Fruit fly (Drosophila melanogaster) whole organism, embryonic: ENCODE data around the gene Fas1.

Experiments
- B-H2 ChIP-seq: fragments of 200-800 bp; sonication (Bioruptor generic); optimal IDR thresholded peaks from 2 replicates; lab custom pipeline; 2018; ENCODE audit warnings: missing biosample characterization, mild to moderate bottlenecking, missing genetic modification characterization
- CG10267 ChIP-seq: fragments of 200-800 bp; sonication (Bioruptor generic); optimal IDR thresholded peaks from 2 replicates; lab custom pipeline; 2018; ENCODE audit warnings: missing biosample characterization, mild to moderate bottlenecking, missing genetic modification characterization, moderate library complexity
- CG1233 ChIP-seq: fragments of 200-800 bp; sonication (Bioruptor generic); optimal IDR thresholded peaks from 4 replicates; lab custom pipeline; 2018; ENCODE audit warnings: missing biosample characterization, mild to moderate bottlenecking, missing genetic modification characterization
- CG14710 ChIP-seq: fragments of 200-800 bp; sonication (Bioruptor generic); optimal IDR thresholded peaks from 3 replicates; lab custom pipeline; 2019; ENCODE audit warnings: missing biosample characterization, mild to moderate bottlenecking, missing genetic modification characterization, moderate library complexity
- CG1792 ChIP-seq: fragments of 200-800 bp; sonication (Bioruptor generic); optimal IDR thresholded peaks from 2 replicates; lab custom pipeline; 2016; ENCODE audit warnings: missing biosample characterization, missing genetic modification characterization
- CG18011 ChIP-seq: fragments of 200-800 bp; sonication (Bioruptor generic); optimal IDR thresholded peaks from 2 replicates; lab custom pipeline; 2017; ENCODE audit warnings: missing biosample characterization, missing genetic modification characterization, mild to moderate bottlenecking, moderate library complexity, missing genotype
- CG31224 ChIP-seq: fragments of 200-800 bp; sonication (Bioruptor generic); IDR thresholded peaks from 2 replicates; pipeline ENCODE4 v1.3.6; 2022; ENCODE audit warnings: missing biosample characterization, missing genetic modification characterization
- CG34224 ChIP-seq: fragments of 200-800 bp; sonication (Bioruptor generic); IDR thresholded peaks from 3 replicates; pipeline ENCODE4 v1.3.6; 2022; ENCODE audit warnings: missing biosample characterization, missing genetic modification characterization; ENCODE audit not compliant: partially characterized antibody
- CG4328 ChIP-seq: fragments of 200-800 bp; sonication (Bioruptor generic); optimal IDR thresholded peaks from 3 replicates; lab custom pipeline; 2017; ENCODE audit warnings: missing biosample characterization, missing genetic modification reagents, missing genetic modification characterization
- CG4404 ChIP-seq: fragments of 200-800 bp; sonication (Bioruptor generic); IDR thresholded peaks from 2 replicates; pipeline ENCODE4 v1.3.6; 2022; ENCODE audit warnings: missing biosample characterization, missing genetic modification characterization
- CG4617 ChIP-seq: fragments of 200-800 bp; sonication (Bioruptor generic); optimal IDR thresholded peaks from 3 replicates; lab custom pipeline; 2016; ENCODE audit warnings: missing biosample characterization, missing genetic modification characterization, borderline replicate concordance
- CG4820 ChIP-seq: fragments of 200-800 bp; sonication (Bioruptor generic); optimal IDR thresholded peaks from 3 replicates; lab custom pipeline; 2016; ENCODE audit warnings: missing biosample characterization, missing genetic modification characterization
- CG6175 ChIP-seq: fragments of 200-800 bp; sonication (Bioruptor generic); IDR thresholded peaks from 3 replicates; pipeline ENCODE4 v1.3.6; 2022; ENCODE audit warnings: missing biosample characterization, missing genetic modification characterization
- CG6272 ChIP-seq: fragments of 200-800 bp; sonication (Bioruptor generic); IDR thresholded peaks from 2 replicates; pipeline ENCODE4 v1.3.6; 2022; ENCODE audit warnings: missing biosample characterization, missing genetic modification characterization
- CG6654 ChIP-seq: fragments of 200-800 bp; sonication (Bioruptor generic); optimal IDR thresholded peaks from 2 replicates; lab custom pipeline; 2017; ENCODE audit warnings: missing biosample characterization, mild to moderate bottlenecking, missing genetic modification characterization
- CG8388 ChIP-seq: fragments of 200-800 bp; sonication (Bioruptor generic); optimal IDR thresholded peaks from 2 replicates; lab custom pipeline; 2019; ENCODE audit warnings: missing biosample characterization, mild to moderate bottlenecking, missing genetic modification characterization, moderate library complexity
- CG9932 ChIP-seq: fragments of 200-800 bp; sonication (Bioruptor generic); IDR thresholded peaks from 2 replicates; pipeline ENCODE4 v1.3.6; 2022; ENCODE audit warnings: missing biosample characterization, missing genetic modification characterization
- CoRest ChIP-seq: fragments of 200-800 bp; sonication (Bioruptor generic); optimal IDR thresholded peaks from 3 replicates; lab custom pipeline; 2018; ENCODE audit warnings: missing biosample characterization, mild to moderate bottlenecking, missing genetic modification characterization, moderate library complexity
- Deaf1 ChIP-seq: fragments of 200-800 bp; optimal IDR thresholded peaks from 3 replicates; lab custom pipeline; 2019; ENCODE audit warnings: missing biosample characterization, mild to moderate bottlenecking, missing genetic modification characterization, moderate library complexity
- HmgZ ChIP-seq: fragments of 200-800 bp; sonication (Bioruptor generic); optimal IDR thresholded peaks from 2 replicates; lab custom pipeline; 2018; ENCODE audit warnings: missing biosample characterization, mild to moderate bottlenecking, missing genetic modification characterization
- Hsf ChIP-seq: fragments of 200-800 bp; sonication (Bioruptor generic); optimal IDR thresholded peaks from 3 replicates; lab custom pipeline; 2016; ENCODE audit warnings: missing biosample characterization, missing genetic modification characterization
- Max ChIP-seq: fragments of 200-800 bp; sonication (Bioruptor generic); optimal IDR thresholded peaks from 2 replicates; lab custom pipeline; 2016; ENCODE audit warnings: missing biosample characterization, mild to moderate bottlenecking, missing genetic modification characterization
- Myb ChIP-seq: fragments of 200-800 bp; sonication (Bioruptor generic); optimal IDR thresholded peaks from 2 replicates; lab custom pipeline; 2016; ENCODE audit warnings: missing biosample characterization, missing genetic modification characterization
- Ptx1 ChIP-seq: fragments of 200-800 bp; sonication (Bioruptor generic); IDR thresholded peaks from 2 replicates; pipeline ENCODE4 v1.3.6; 2022; ENCODE audit warnings: missing biosample characterization, missing genetic modification characterization
- Tbp ChIP-seq: fragments of >200 bp; optimal IDR thresholded peaks from 2 replicates; lab custom pipeline; 2018; ENCODE audit warnings: missing biosample characterization, missing genetic modification characterization
- Xrp1 ChIP-seq: fragments of 200-800 bp; sonication (Bioruptor generic); IDR thresholded peaks from 2 replicates; pipeline ENCODE4 v1.3.6; 2022; ENCODE audit warnings: missing biosample characterization, missing genetic modification characterization
- ac ChIP-seq: fragments of 200-800 bp; sonication (Bioruptor generic); optimal IDR thresholded peaks from 3 replicates; lab custom pipeline; 2017; ENCODE audit warnings: missing biosample characterization, mild to moderate bottlenecking, missing genetic modification characterization
- ase ChIP-seq: fragments of 200-800 bp; sonication (Bioruptor generic); IDR thresholded peaks from 3 replicates; pipeline ENCODE4 v1.3.6; 2022; ENCODE audit warnings: missing biosample characterization, missing genetic modification characterization
- cad ChIP-seq: fragments of >200 bp; optimal IDR thresholded peaks from 2 replicates; lab custom pipeline; 2017; ENCODE audit warnings: missing biosample characterization, missing genetic modification characterization
- chm ChIP-seq: fragments of 200-800 bp; sonication (Bioruptor generic); IDR thresholded peaks from 2 replicates; pipeline ENCODE4 v1.3.6; 2022; ENCODE audit warnings: missing biosample characterization, missing genetic modification characterization
- fru ChIP-seq: fragments of >200 bp; optimal IDR thresholded peaks from 2 replicates; lab custom pipeline; 2017
- hbn ChIP-seq: fragments of 200-800 bp; sonication (Bioruptor generic); IDR thresholded peaks from 2 replicates; pipeline ENCODE4 v1.3.6; 2022; ENCODE audit warnings: missing biosample characterization, missing genetic modification characterization; ENCODE audit not compliant: partially characterized antibody
- hth ChIP-seq: fragments of >200 bp; optimal IDR thresholded peaks from 2 replicates; lab custom pipeline; 2017; ENCODE audit warnings: inconsistent platforms
- jing ChIP-seq: fragments of 200-800 bp; sonication (Bioruptor generic); optimal IDR thresholded peaks from 2 replicates; lab custom pipeline; 2018; ENCODE audit warnings: missing biosample characterization, mild to moderate bottlenecking, missing genetic modification characterization
- jumu ChIP-seq: fragments of 200-800 bp; sonication (Bioruptor generic); optimal IDR thresholded peaks from 3 replicates; lab custom pipeline; 2016; ENCODE audit warnings: missing biosample characterization, missing genetic modification characterization
- kay ChIP-seq: fragments of 200-800 bp; sonication (Bioruptor generic); optimal IDR thresholded peaks from 2 replicates; lab custom pipeline; 2016; ENCODE audit warnings: missing biosample characterization, missing genetic modification characterization
- knrl ChIP-seq: fragments of 200-800 bp; sonication (Bioruptor generic); IDR thresholded peaks from 3 replicates; pipeline ENCODE4 v1.3.6; 2022; ENCODE audit warnings: missing biosample characterization, missing genetic modification characterization; ENCODE audit not compliant: partially characterized antibody
- lov ChIP-seq, 2 experiments: fragments of 200-800 bp in 1 of 2; fragments of >200 bp in 1 of 2; sonication (Bioruptor generic) in 1 of 2; IDR thresholded peaks in 1 of 2; optimal IDR thresholded peaks in 1 of 2; 2 replicates in 1 of 2; 3 replicates in 1 of 2; pipeline versions ENCODE4 v1.3.6 to Lab custom; 2017 to 2022; ENCODE audit warnings: missing biosample characterization in 1 of 2, missing genetic modification characterization in 1 of 2
- nom ChIP-seq: fragments of 200-800 bp; sonication (Bioruptor generic); optimal IDR thresholded peaks from 2 replicates; lab custom pipeline; 2017; ENCODE audit warnings: missing biosample characterization, missing genetic modification characterization, mild to moderate bottlenecking, moderate library complexity, missing genetic modification reagents
- p53 ChIP-seq: fragments of 200-800 bp; sonication (Bioruptor generic); optimal IDR thresholded peaks from 2 replicates; lab custom pipeline; 2016; ENCODE audit warnings: missing biosample characterization, missing genetic modification characterization
- phol ChIP-seq: fragments of 200-800 bp; sonication (Bioruptor generic); optimal IDR thresholded peaks from 3 replicates; lab custom pipeline; 2018; ENCODE audit warnings: missing biosample characterization, mild to moderate bottlenecking, missing genetic modification characterization, moderate library complexity
- pros ChIP-seq: fragments of 200-800 bp; sonication (Bioruptor generic); optimal IDR thresholded peaks from 3 replicates; lab custom pipeline; 2019; ENCODE audit warnings: missing biosample characterization, mild to moderate bottlenecking, missing genetic modification characterization, moderate library complexity
- psq ChIP-seq: fragments of 200-800 bp; sonication (Bioruptor generic); optimal IDR thresholded peaks from 2 replicates; lab custom pipeline; 2017; ENCODE audit warnings: missing biosample characterization, missing genetic modification characterization
- pzg ChIP-seq: fragments of 200-800 bp; sonication (Bioruptor generic); optimal IDR thresholded peaks from 3 replicates; lab custom pipeline; 2018; ENCODE audit warnings: missing biosample characterization, mild to moderate bottlenecking, missing genetic modification characterization, moderate library complexity
- repo ChIP-seq: fragments of 200-800 bp; sonication (Bioruptor generic); optimal IDR thresholded peaks from 2 replicates; lab custom pipeline; 2016; ENCODE audit warnings: missing biosample characterization, missing genetic modification characterization
- schlank ChIP-seq: fragments of 200-800 bp; sonication (Bioruptor generic); optimal IDR thresholded peaks from 2 replicates; lab custom pipeline; 2018; ENCODE audit warnings: missing biosample characterization, mild to moderate bottlenecking, missing genetic modification characterization
- sens ChIP-seq: fragments of 200-800 bp; sonication (Bioruptor generic); peaks from one replicate; lab custom pipeline; 2016; ENCODE audit warnings: missing biosample characterization, missing genetic modification characterization
- sima ChIP-seq: fragments of 200-800 bp; sonication (Bioruptor generic); optimal IDR thresholded peaks from 2 replicates; lab custom pipeline; 2016; ENCODE audit warnings: missing biosample characterization, missing genetic modification characterization
- sisA ChIP-seq: fragments of 200-800 bp; sonication (Bioruptor generic); IDR thresholded peaks from 2 replicates; pipeline ENCODE4 v1.3.6; 2022; ENCODE audit warnings: missing biosample characterization, missing genetic modification characterization
- tll ChIP-seq, 2 experiments: fragments of 200-800 bp in 1 of 2; fragments of >200 bp in 1 of 2; sonication (Bioruptor generic) in 1 of 2; optimal IDR thresholded peaks; 2 replicates each; lab custom pipeline; 2017 to 2019; ENCODE audit warnings: missing biosample characterization in 2 of 2, missing genetic modification characterization in 2 of 2, mild to moderate bottlenecking in 1 of 2, moderate library complexity in 1 of 2
- tup ChIP-seq: fragments of 200-800 bp; sonication (Bioruptor generic); optimal IDR thresholded peaks from 2 replicates; lab custom pipeline; 2016; ENCODE audit warnings: missing biosample characterization, mild to moderate bottlenecking, missing genetic modification characterization, moderate library complexity
- unc-4 ChIP-seq: fragments of 200-800 bp; sonication (Bioruptor generic); IDR thresholded peaks from 2 replicates; pipeline ENCODE4 v1.3.6; 2022; ENCODE audit warnings: missing biosample characterization, missing genetic modification characterization; ENCODE audit not compliant: partially characterized antibody

The Fas1 gene

DNA sequence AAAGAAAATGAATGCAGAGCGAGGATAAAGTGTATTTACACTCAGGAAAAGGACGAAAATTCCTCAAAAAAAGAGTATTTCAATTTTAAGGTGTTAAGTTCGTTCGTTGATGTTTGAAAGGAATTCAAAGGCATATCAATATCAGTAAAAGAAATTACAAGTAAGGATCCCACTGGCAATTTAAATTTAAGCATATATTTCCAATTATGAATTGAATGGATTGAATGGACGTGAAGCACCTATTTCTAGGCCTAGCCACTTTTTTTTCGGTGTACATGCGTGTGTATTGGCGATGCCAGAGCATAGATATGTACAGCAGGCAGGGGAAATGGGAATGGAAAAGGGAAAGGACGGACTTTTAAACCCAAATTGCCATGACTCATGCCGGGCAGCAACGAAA lies 5.5 kb downstream of the Fas1 start (continued):
- no peak for TF ChIP-seq CG4328 (GFP tag; lab: Kevin White, UChicago)
- no peak for TF ChIP-seq CG18011 (GFP tag; lab: Kevin White, UChicago)
- no peak for TF ChIP-seq repo (GFP tag; lab: Kevin White, UChicago)
- no peak for TF ChIP-seq Deaf1 (tag; lab: Kevin White, UChicago)
- TF ChIP-seq ase (GFP tag; lab: Robert Waterston, UW) = no peak
- peak; percentile 22 for TF ChIP-seq kay (GFP tag; lab: Kevin White, UChicago)
- peak; percentile 59; the same call in 1 of the 2 replicates for TF ChIP-seq Xrp1 (GFP tag; lab: Robert Waterston, UW)
- no peak for TF ChIP-seq pzg (GFP tag; lab: Kevin White, UChicago)
- TF ChIP-seq jing (GFP tag; lab: Kevin White, UChicago) = no peak
- no peak for TF ChIP-seq CG4617 (GFP tag; lab: Kevin White, UChicago)
- peak; percentile 21 for TF ChIP-seq Hsf (GFP tag; lab: Kevin White, UChicago)
- TF ChIP-seq Myb = no peak
- TF ChIP-seq schlank (tag; lab: Kevin White, UChicago) = no peak
- no peak for TF ChIP-seq tup
- TF ChIP-seq CG4820 (GFP tag; lab: Kevin White, UChicago) = no peak
- TF ChIP-seq HmgZ = no peak
- TF ChIP-seq CoRest = peak; percentile 23
- TF ChIP-seq CG8388 (GFP tag; lab: Kevin White, UChicago) = no peak
- TF ChIP-seq CG1233 = peak; percentile 23
- no peak for TF ChIP-seq Tbp (GFP tag; lab: Kevin White, UChicago)
- TF ChIP-seq Ptx1 (GFP tag; lab: Robert Waterston, UW) = no peak
- peak; percentile 66 for TF ChIP-seq sens
- peak; percentile 49 for TF ChIP-seq CG14710
- no peak for TF ChIP-seq knrl (GFP tag; lab: Robert Waterston, UW)
- TF ChIP-seq jumu = no peak
- no peak for TF ChIP-seq unc-4 (GFP tag; lab: Robert Waterston, UW)
- no peak for TF ChIP-seq CG6654
- TF ChIP-seq CG6175 (GFP tag; lab: Robert Waterston, UW) = no peak
- TF ChIP-seq B-H2 (GFP tag; lab: Kevin White, UChicago) = no peak
- no peak for TF ChIP-seq p53 (GFP tag; lab: Kevin White, UChicago)
- TF ChIP-seq CG1792 (GFP tag; lab: Kevin White, UChicago) = no peak
- TF ChIP-seq pros (GFP tag; lab: Kevin White, UChicago) = no peak
- TF ChIP-seq tll (GFP tag; optimal IDR thresholded peaks at IDR 0.05; lab: Kevin White, UChicago) = peak; percentile 38 to 79
- peak; percentile 61 for TF ChIP-seq CG4404 (GFP tag; lab: Robert Waterston, UW)
- no peak for TF ChIP-seq sima (GFP tag; lab: Kevin White, UChicago)
- peak; percentile 28 for TF ChIP-seq phol (tag; lab: Kevin White, UChicago)
- no peak for TF ChIP-seq hth (lab: Kevin White, UChicago)
- no peak for TF ChIP-seq fru (lab: Kevin White, UChicago)
- no peak for TF ChIP-seq CG6272 (GFP tag; lab: Robert Waterston, UW)
- TF ChIP-seq psq = no peak
- TF ChIP-seq CG10267 (tag; lab: Kevin White, UChicago) = peak; percentile 53
- peak; percentile 11 for TF ChIP-seq Max (GFP tag; lab: Kevin White, UChicago)
- TF ChIP-seq sisA (GFP tag; lab: Robert Waterston, UW) = no peak
- TF ChIP-seq nom (GFP tag; lab: Kevin White, UChicago) = no peak
- no peak for TF ChIP-seq CG9932 (GFP tag; lab: Robert Waterston, UW)
- no peak for TF ChIP-seq CG34224 (GFP tag; lab: Robert Waterston, UW)
- no peak for TF ChIP-seq lov (optimal IDR thresholded peaks at IDR 0.05; lab: Kevin White, UChicago)
- no peak for TF ChIP-seq lov (GFP tag; IDR thresholded peaks at IDR 0.05; lab: Robert Waterston, UW)
- no peak for TF ChIP-seq CG31224 (GFP tag; lab: Robert Waterston, UW)
- no peak for TF ChIP-seq chm (GFP tag; lab: Robert Waterston, UW)
- no peak for TF ChIP-seq hbn (GFP tag; lab: Robert Waterston, UW)
- TF ChIP-seq cad (GFP tag; lab: Kevin White, UChicago) = no peak
- TF ChIP-seq ac = peak; percentile 27
